Worm (Caenorhabditis elegans): Measurements from ENCODE around the gene mrpl-11.

ce11 chrIII:8743796-8744404, 26.5 kb downstream of the mrpl-11 start, which contains the start of gene ZK370.6:
- TF ChIP-seq nhr-90 (tag; optimal IDR thresholded peaks at IDR 0.05) (no peak), athp-1 (tag; optimal IDR thresholded peaks at IDR 0.05) (no peak), T26A5.8 (tag; optimal IDR thresholded peaks at IDR 0.05) (no peak), F23B12.7 (tag; optimal IDR thresholded peaks at IDR 0.05; ENCODE audit: insufficient read depth) (no peak)
